Worm (Caenorhabditis elegans) whole organism, late embryonic: Measurements from ENCODE around the gene Y73C8B.9.

Source experiments
- ama-1 ChIP-seq: fragments of 150-350 bp; optimal IDR thresholded peaks from 2 replicates; lab custom pipeline; 2014
- ceh-19 ChIP-seq: fragments of 200-800 bp; sonication (Bioruptor generic); optimal IDR thresholded peaks from 2 replicates; lab custom pipeline; 2018; ENCODE audit warnings: mild to moderate bottlenecking, missing genetic modification characterization, missing compliant biosample characterization
- ceh-31 ChIP-seq: sonication (generic microtip); optimal IDR thresholded peaks from 2 replicates; lab custom pipeline; 2016; ENCODE audit warnings: missing genetic modification characterization, missing compliant biosample characterization
- nhr-11 ChIP-seq: fragments of 150-350 bp; optimal IDR thresholded peaks from 2 replicates; lab custom pipeline; 2014; ENCODE audit warnings: missing biosample characterization, missing genetic modification characterization
- pag-3 ChIP-seq: sonication (generic microtip); optimal IDR thresholded peaks from 2 replicates; lab custom pipeline; 2016; ENCODE audit warnings: missing compliant biosample characterization, missing genetic modification characterization, borderline replicate concordance
- sox-4 ChIP-seq: sonication (generic microtip); optimal IDR thresholded peaks from 2 replicates; lab custom pipeline; 2017; ENCODE audit warnings: mild to moderate bottlenecking, missing genetic modification characterization, inconsistent platforms, missing compliant biosample characterization
- syd-9 ChIP-seq: sonication (generic microtip); optimal IDR thresholded peaks from 2 replicates; lab custom pipeline; 2016; ENCODE audit warnings: mild to moderate bottlenecking, missing genetic modification characterization, moderate library complexity, missing compliant biosample characterization

- TF ChIP-seq ceh-31 (tag; lab: Kevin White, UChicago) (no peak), nhr-11 (no peak), sox-4 (no peak), ama-1 (lab: Kevin White, UChicago) (no peak), ceh-19 (no peak), syd-9 (tag; lab: Kevin White, UChicago) (no peak), pag-3 (no peak)
Observed at ce11 chrV:3234887-3235286, 41.5 kb downstream of the Y73C8B.9 start, which contains the start of gene K08D9.6.
